Worm (Caenorhabditis elegans) whole organism, midembryonic: ENCODE measurements around the gene wht-1.

Experiments
- T22C8.4 ChIP-seq: fragments of 200-800 bp; sonication (Bioruptor generic); IDR thresholded peaks from 2 replicates; pipeline ENCODE4 v1.3.6; 2022; ENCODE audit warnings: missing genetic modification characterization, missing compliant biosample characterization
- klf-2 ChIP-seq: fragments of 200-800 bp; sonication (Bioruptor generic); conservative IDR thresholded peaks from 2 replicates; pipeline ENCODE4 v1.3.6; 2022; ENCODE audit warnings: missing genetic modification reagents, missing genetic modification characterization, missing compliant biosample characterization
- tab-1 ChIP-seq: fragments of 200-800 bp; sonication (Bioruptor generic); IDR thresholded peaks from 2 replicates; pipeline ENCODE4 v1.3.6; 2022; ENCODE audit warnings: missing genetic modification characterization, missing compliant biosample characterization
- ztf-23 ChIP-seq: fragments of 200-800 bp; sonication (Bioruptor generic); IDR thresholded peaks from 2 replicates; pipeline ENCODE4 v1.3.6; 2022; ENCODE audit warnings: missing genetic modification reagents, missing genetic modification characterization, missing compliant biosample characterization

DNA sequence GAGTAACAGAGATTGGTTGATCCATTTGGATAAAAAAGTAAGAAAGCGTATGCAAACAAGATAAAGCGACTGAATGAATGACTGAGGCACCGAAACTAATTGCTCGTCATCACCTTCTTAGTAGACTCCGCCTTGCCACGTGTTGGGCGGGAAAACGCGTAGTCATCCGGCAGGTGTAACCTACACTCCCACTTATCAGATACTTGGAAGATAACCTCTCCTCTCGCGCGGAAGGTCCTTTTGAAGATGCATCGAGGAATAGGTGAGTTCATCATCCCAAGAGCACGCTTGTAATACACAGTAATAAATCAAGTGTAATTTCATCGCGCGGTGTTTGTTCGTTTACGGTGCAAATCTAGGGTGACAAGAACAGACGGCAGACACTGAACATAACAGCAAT is 40.7 kb downstream of the wht-1 start, which contains the start of gene tbx-11:
- TF ChIP-seq tab-1 (GFP tag; lab: Robert Waterston, UW) (no peak), ztf-23 (GFP tag; lab: Robert Waterston, UW) (no peak), klf-2 (GFP tag; lab: Robert Waterston, UW) (no peak), T22C8.4 (no peak)
